Worm (Caenorhabditis elegans) whole organism, young adult: ENCODE data around the gene kin-18.

Experiments
- B0019.2 ChIP-seq: fragments of 200-800 bp; sonication (Bioruptor generic); conservative IDR thresholded peaks from 2 replicates; pipeline ENCODE4 v1.3.6; 2022; ENCODE audit warnings: missing genetic modification reagents, missing genetic modification characterization, missing compliant biosample characterization
- F49E8.2 ChIP-seq: sonication (generic microtip); optimal IDR thresholded peaks from 3 replicates; lab custom pipeline; 2017; ENCODE audit warnings: missing genetic modification characterization, mild to moderate bottlenecking, missing compliant biosample characterization, antibody characterized with exemption, moderate library complexity; ENCODE audit not compliant: insufficient read depth
- F55B11.4 ChIP-seq: sonication (generic microtip); optimal IDR thresholded peaks from 2 replicates; lab custom pipeline; 2016; ENCODE audit warnings: missing compliant biosample characterization, missing genetic modification characterization, borderline replicate concordance; ENCODE audit not compliant: insufficient read depth
- T07F8.4 ChIP-seq: sonication (generic microtip); optimal IDR thresholded peaks from 2 replicates; lab custom pipeline; 2016; ENCODE audit warnings: mild to moderate bottlenecking, missing genetic modification characterization, moderate library complexity, missing compliant biosample characterization
- cebp-2 ChIP-seq: fragments of 200-800 bp; sonication (Bioruptor generic); IDR thresholded peaks from 2 replicates; pipeline ENCODE4 v1.3.6; 2022; ENCODE audit warnings: missing genetic modification characterization, missing compliant biosample characterization
- nfya-1 ChIP-seq: sonication (generic microtip); optimal IDR thresholded peaks from 2 replicates; lab custom pipeline; 2017; ENCODE audit warnings: antibody characterized with exemption, missing compliant biosample characterization, missing genetic modification characterization, borderline replicate concordance; ENCODE audit not compliant: insufficient read depth
- pha-4 ChIP-seq: fragments of 150-350 bp; sonication (generic microtip); optimal IDR thresholded peaks from 2 replicates; lab custom pipeline; 2014; ENCODE audit warnings: missing biosample characterization, missing genetic modification reagents, missing genetic modification characterization

DNA sequence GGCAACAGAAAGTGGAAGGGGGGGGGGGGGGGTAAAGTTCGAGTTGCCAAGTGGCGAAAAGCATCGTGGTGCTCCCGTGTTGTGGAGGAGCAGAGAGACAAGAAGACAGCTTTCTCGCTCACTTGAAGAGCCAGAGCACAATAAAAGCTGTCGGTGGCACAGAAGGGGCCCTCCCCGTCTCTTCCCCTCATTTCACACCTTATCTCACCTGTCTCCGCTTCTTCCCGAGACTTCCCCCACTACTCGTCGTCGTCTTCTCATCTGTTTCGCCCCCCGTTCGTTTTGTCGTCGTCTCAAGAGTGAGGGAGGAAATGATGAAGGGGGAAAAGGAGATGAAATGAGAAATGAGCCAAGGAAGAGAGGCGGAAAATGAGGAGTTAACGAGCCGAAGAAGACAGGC lies 20.0 kb downstream of the kin-18 start:
- TF ChIP-seq F55B11.4 (no peak), pha-4 (tag; lab: Kevin White, UChicago) (no peak), nfya-1 (no peak), F49E8.2 (tag; lab: Kevin White, UChicago) (no peak), cebp-2 (GFP tag; lab: Robert Waterston, UW) (no peak), T07F8.4 (tag; lab: Kevin White, UChicago) (no peak), B0019.2 (GFP tag; lab: Robert Waterston, UW) (no peak)
